Fruit fly (Drosophila melanogaster) whole organism, embryonic: ENCODE data around the gene Iyd.

ENCODE experiments used
- Atf-2 ChIP-seq: fragments of 200-800 bp; sonication (Bioruptor generic); optimal IDR thresholded peaks from 2 replicates; lab custom pipeline; 2016; ENCODE audit warnings: missing biosample characterization, missing genetic modification characterization
- CG10543 ChIP-seq: fragments of 200-800 bp; sonication (Bioruptor generic); optimal IDR thresholded peaks from 3 replicates; lab custom pipeline; 2017; ENCODE audit warnings: missing biosample characterization, mild to moderate bottlenecking, missing genetic modification characterization, moderate library complexity
- CG10979 ChIP-seq: fragments of 200-800 bp; sonication (Bioruptor generic); optimal IDR thresholded peaks from 2 replicates; lab custom pipeline; 2018; ENCODE audit warnings: missing biosample characterization, mild to moderate bottlenecking, missing genetic modification characterization, moderate library complexity
- CG12236 ChIP-seq: fragments of 200-800 bp; sonication (Bioruptor generic); optimal IDR thresholded peaks from 2 replicates; lab custom pipeline; 2016; ENCODE audit warnings: missing biosample characterization, missing genetic modification characterization
- CG1233 ChIP-seq: fragments of 200-800 bp; sonication (Bioruptor generic); optimal IDR thresholded peaks from 4 replicates; lab custom pipeline; 2018; ENCODE audit warnings: missing biosample characterization, mild to moderate bottlenecking, missing genetic modification characterization
- CG13123 ChIP-seq: fragments of 200-800 bp; sonication (Bioruptor generic); optimal IDR thresholded peaks from 2 replicates; lab custom pipeline; 2016; ENCODE audit warnings: missing biosample characterization, missing genetic modification characterization
- CG13296 ChIP-seq: fragments of 200-800 bp; sonication (Bioruptor generic); optimal IDR thresholded peaks from 3 replicates; lab custom pipeline; 2018; ENCODE audit warnings: missing biosample characterization, mild to moderate bottlenecking, missing genetic modification characterization
- CG14014 ChIP-seq: fragments of 200-800 bp; sonication (Bioruptor generic); IDR thresholded peaks from 2 replicates; pipeline ENCODE4 v1.3.6; 2022; ENCODE audit warnings: missing biosample characterization, missing genetic modification characterization
- CG1603 ChIP-seq: fragments of 200-800 bp; sonication (Bioruptor generic); optimal IDR thresholded peaks from 2 replicates; lab custom pipeline; 2019; ENCODE audit warnings: missing biosample characterization, mild to moderate bottlenecking, missing genetic modification characterization, moderate library complexity
- CG17359 ChIP-seq: fragments of 200-800 bp; sonication (Bioruptor generic); optimal IDR thresholded peaks from 3 replicates; lab custom pipeline; 2018; ENCODE audit warnings: missing biosample characterization, mild to moderate bottlenecking, missing genetic modification characterization, moderate library complexity
- CG17568 ChIP-seq: fragments of 200-800 bp; sonication (Bioruptor generic); optimal IDR thresholded peaks from 2 replicates; lab custom pipeline; 2018; ENCODE audit warnings: missing biosample characterization, mild to moderate bottlenecking, missing genetic modification characterization, moderate library complexity
- CG17612 ChIP-seq: fragments of 200-800 bp; sonication (Bioruptor generic); IDR thresholded peaks from 2 replicates; pipeline ENCODE4 v1.3.6; 2022; ENCODE audit warnings: missing biosample characterization, missing genetic modification characterization
- CG18619 ChIP-seq: fragments of 200-800 bp; sonication (Bioruptor generic); optimal IDR thresholded peaks from 3 replicates; lab custom pipeline; 2017; ENCODE audit warnings: missing biosample characterization, mild to moderate bottlenecking, missing genetic modification characterization
- CG2120 ChIP-seq: fragments of 200-800 bp; sonication (Bioruptor generic); optimal IDR thresholded peaks from 3 replicates; lab custom pipeline; 2016; ENCODE audit warnings: missing biosample characterization, missing genetic modification characterization
- CG2678 ChIP-seq: fragments of 200-800 bp; sonication (Bioruptor generic); optimal IDR thresholded peaks from 3 replicates; lab custom pipeline; 2019; ENCODE audit warnings: missing biosample characterization, mild to moderate bottlenecking, missing genetic modification characterization, moderate library complexity
- CG3163 ChIP-seq: fragments of 200-800 bp; sonication (Bioruptor generic); optimal IDR thresholded peaks from 3 replicates; lab custom pipeline; 2016; ENCODE audit warnings: missing biosample characterization, missing genetic modification characterization
- CG9727 ChIP-seq: fragments of 200-800 bp; sonication (Bioruptor generic); optimal IDR thresholded peaks from 3 replicates; lab custom pipeline; 2017; ENCODE audit warnings: missing biosample characterization, mild to moderate bottlenecking, missing genetic modification characterization
- Camta ChIP-seq: fragments of 200-800 bp; sonication (Bioruptor generic); optimal IDR thresholded peaks from 2 replicates; lab custom pipeline; 2016; ENCODE audit warnings: missing biosample characterization, missing genetic modification characterization
- CrebB ChIP-seq: fragments of 200-800 bp; sonication (Bioruptor generic); optimal IDR thresholded peaks from 3 replicates; lab custom pipeline; 2018; ENCODE audit warnings: missing biosample characterization, mild to moderate bottlenecking, missing genetic modification characterization
- D ChIP-seq, 2 experiments: fragments of 200-800 bp in 1 of 2; fragments of >200 bp in 1 of 2; sonication (Bioruptor generic) in 1 of 2; optimal IDR thresholded peaks; 2 replicates in 1 of 2; 3 replicates in 1 of 2; lab custom pipeline; 2017; ENCODE audit warnings: mild to moderate bottlenecking in 1 of 2, missing biosample characterization in 1 of 2, missing genetic modification characterization in 1 of 2, missing genetic modification reagents in 1 of 2
- Dip2 ChIP-seq: fragments of 200-800 bp; sonication (Bioruptor generic); IDR thresholded peaks from 2 replicates; pipeline ENCODE4 v1.3.6; 2022; ENCODE audit warnings: missing biosample characterization, missing genetic modification characterization
- Elba2 ChIP-seq: fragments of 200-800 bp; sonication (Bioruptor generic); optimal IDR thresholded peaks from 3 replicates; lab custom pipeline; 2016; ENCODE audit warnings: missing biosample characterization, missing genetic modification characterization
- Gsc ChIP-seq: fragments of 200-800 bp; sonication (Bioruptor generic); IDR thresholded peaks from 2 replicates; pipeline ENCODE4 v1.3.6; 2022; ENCODE audit warnings: missing biosample characterization, missing genetic modification characterization
- HHEX ChIP-seq: fragments of 200-800 bp; sonication (Bioruptor generic); optimal IDR thresholded peaks from 3 replicates; lab custom pipeline; 2017; ENCODE audit warnings: missing biosample characterization, mild to moderate bottlenecking, missing genetic modification characterization, missing genetic modification reagents
- HLH4C ChIP-seq: fragments of 200-800 bp; sonication (Bioruptor generic); IDR thresholded peaks from 3 replicates; pipeline ENCODE4 v1.3.6; 2022; ENCODE audit warnings: missing biosample characterization, missing genetic modification characterization; ENCODE audit not compliant: partially characterized antibody
- HLH54F ChIP-seq: fragments of 200-800 bp; sonication (Bioruptor generic); optimal IDR thresholded peaks from 3 replicates; lab custom pipeline; 2016; ENCODE audit warnings: missing biosample characterization, missing genetic modification characterization
- Hand ChIP-seq: fragments of 200-800 bp; sonication (Bioruptor generic); optimal IDR thresholded peaks from 2 replicates; lab custom pipeline; 2017; ENCODE audit warnings: mild to moderate bottlenecking, missing biosample characterization, missing genetic modification reagents, missing genetic modification characterization
- Max ChIP-seq: fragments of 200-800 bp; sonication (Bioruptor generic); optimal IDR thresholded peaks from 2 replicates; lab custom pipeline; 2016; ENCODE audit warnings: missing biosample characterization, mild to moderate bottlenecking, missing genetic modification characterization
- Pdp1 ChIP-seq, 2 experiments: fragments of 200-800 bp; sonication (Bioruptor generic); optimal IDR thresholded peaks; 3 replicates each; lab custom pipeline; 2016; ENCODE audit warnings: missing biosample characterization in 2 of 2, missing genetic modification characterization in 2 of 2, mild to moderate bottlenecking in 1 of 2, moderate library complexity in 1 of 2
- Ravus ChIP-seq: fragments of 200-800 bp; sonication (Bioruptor generic); IDR thresholded peaks from 2 replicates; pipeline ENCODE4 v1.3.6; 2022; ENCODE audit warnings: missing biosample characterization, missing genetic modification characterization
- Rx ChIP-seq: fragments of 200-800 bp; sonication (Bioruptor generic); IDR thresholded peaks from 2 replicates; pipeline ENCODE4 v1.3.6; 2022; ENCODE audit warnings: missing biosample characterization, missing genetic modification characterization
- Sox102F ChIP-seq: fragments of 200-800 bp; sonication (Bioruptor generic); optimal IDR thresholded peaks from 2 replicates; lab custom pipeline; 2018; ENCODE audit warnings: missing biosample characterization, mild to moderate bottlenecking, missing genetic modification characterization, moderate library complexity
- Xrp1 ChIP-seq: fragments of 200-800 bp; sonication (Bioruptor generic); IDR thresholded peaks from 2 replicates; pipeline ENCODE4 v1.3.6; 2022; ENCODE audit warnings: missing biosample characterization, missing genetic modification characterization
- bcd ChIP-seq: fragments of 200-800 bp; sonication (Bioruptor generic); optimal IDR thresholded peaks from 2 replicates; lab custom pipeline; 2017; ENCODE audit warnings: missing biosample characterization, mild to moderate bottlenecking, missing genetic modification characterization
- crp ChIP-seq, 2 experiments: fragments of 200-800 bp; sonication (Bioruptor generic); optimal IDR thresholded peaks; 2 replicates in 1 of 2; 3 replicates in 1 of 2; lab custom pipeline; 2017; ENCODE audit warnings: missing biosample characterization in 2 of 2, missing genetic modification characterization in 2 of 2, mild to moderate bottlenecking in 1 of 2, moderate library complexity in 1 of 2
- eve ChIP-seq, 2 experiments: fragments of >200 bp; optimal IDR thresholded peaks; 2 replicates each; lab custom pipeline; 2017; ENCODE audit warnings: missing biosample characterization in 2 of 2, missing genetic modification characterization in 2 of 2
- eyg ChIP-seq: fragments of 200-800 bp; sonication (Bioruptor generic); optimal IDR thresholded peaks from 3 replicates; lab custom pipeline; 2016; ENCODE audit warnings: missing biosample characterization, missing genetic modification characterization
- gcm2 ChIP-seq: fragments of 200-800 bp; sonication (Bioruptor generic); optimal IDR thresholded peaks from 2 replicates; lab custom pipeline; 2016; ENCODE audit warnings: missing biosample characterization, missing genetic modification characterization
- klu ChIP-seq: fragments of 200-800 bp; sonication (Bioruptor generic); IDR thresholded peaks from 2 replicates; pipeline ENCODE4 v1.3.6; 2022; ENCODE audit warnings: missing biosample characterization, missing genetic modification characterization
- knrl ChIP-seq: fragments of 200-800 bp; sonication (Bioruptor generic); IDR thresholded peaks from 3 replicates; pipeline ENCODE4 v1.3.6; 2022; ENCODE audit warnings: missing biosample characterization, missing genetic modification characterization; ENCODE audit not compliant: partially characterized antibody
- nmo ChIP-seq: fragments of 200-800 bp; sonication (Bioruptor generic); optimal IDR thresholded peaks from 2 replicates; lab custom pipeline; 2018; ENCODE audit warnings: missing biosample characterization, mild to moderate bottlenecking, missing genetic modification characterization, moderate library complexity
- odd ChIP-seq: fragments of 200-800 bp; sonication (Bioruptor generic); optimal IDR thresholded peaks from 2 replicates; lab custom pipeline; 2017; ENCODE audit warnings: missing biosample characterization, mild to moderate bottlenecking, missing genetic modification characterization
- org-1 ChIP-seq: fragments of 200-800 bp; sonication (Bioruptor generic); optimal IDR thresholded peaks from 2 replicates; lab custom pipeline; 2017; ENCODE audit warnings: missing biosample characterization, missing genetic modification characterization
- otp ChIP-seq: fragments of 200-800 bp; sonication (Bioruptor generic); IDR thresholded peaks from 3 replicates; pipeline ENCODE4, ENCODE4 v1.3.6; 2022; ENCODE audit warnings: missing biosample characterization, missing genetic modification characterization
- repo ChIP-seq: fragments of 200-800 bp; sonication (Bioruptor generic); optimal IDR thresholded peaks from 2 replicates; lab custom pipeline; 2016; ENCODE audit warnings: missing biosample characterization, missing genetic modification characterization
- ro ChIP-seq: fragments of 200-800 bp; sonication (Bioruptor generic); IDR thresholded peaks from 2 replicates; pipeline ENCODE4 v1.3.6; 2022; ENCODE audit warnings: missing biosample characterization, missing genetic modification characterization
- run ChIP-seq: fragments of 200-800 bp; sonication (Bioruptor generic); optimal IDR thresholded peaks from 3 replicates; lab custom pipeline; 2018; ENCODE audit warnings: missing biosample characterization, mild to moderate bottlenecking, missing genetic modification characterization
- sens-2 ChIP-seq: fragments of 200-800 bp; sonication (Bioruptor generic); IDR thresholded peaks from 2 replicates; pipeline ENCODE4 v1.3.6; 2022; ENCODE audit warnings: missing biosample characterization, missing genetic modification characterization
- sug ChIP-seq: fragments of 200-800 bp; optimal IDR thresholded peaks from 2 replicates; lab custom pipeline; 2019; ENCODE audit warnings: missing biosample characterization, mild to moderate bottlenecking, missing genetic modification characterization, moderate library complexity
- tio ChIP-seq: fragments of 200-800 bp; sonication (Bioruptor generic); optimal IDR thresholded peaks from 2 replicates; lab custom pipeline; 2017; ENCODE audit warnings: missing biosample characterization, missing genetic modification characterization, inconsistent platforms
- wek ChIP-seq: fragments of 200-800 bp; sonication (Bioruptor generic); optimal IDR thresholded peaks from 3 replicates; lab custom pipeline; 2018; ENCODE audit warnings: missing biosample characterization, mild to moderate bottlenecking, missing genetic modification characterization, moderate library complexity

Iyd gene

DNA sequence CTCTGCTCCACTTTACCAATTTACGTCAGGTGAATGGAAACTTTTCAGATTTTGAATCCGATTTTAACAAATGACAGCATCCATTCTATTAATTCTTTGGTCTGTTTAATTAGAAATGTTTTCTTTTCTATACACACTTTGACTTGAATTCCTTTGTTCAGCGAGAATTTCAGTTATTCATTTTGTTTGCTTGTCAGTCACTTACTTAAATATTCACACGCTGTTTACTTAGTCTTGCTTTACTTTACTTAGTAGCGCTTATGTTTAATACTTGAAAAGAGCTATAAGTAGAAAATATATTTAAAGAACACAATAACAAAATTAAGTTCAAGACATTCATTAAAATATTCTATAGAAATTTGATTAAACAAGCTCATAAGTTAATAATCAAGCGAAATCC lies 11.4 kb upstream of the Iyd start, which contains the start of gene CG32073 (continued):
- TF ChIP-seq org-1 (GFP tag; lab: Kevin White, UChicago) (peak; percentile 1), HLH4C (GFP tag; lab: Robert Waterston, UW) (no peak), CG13296 (peak; percentile 55), nmo (GFP tag; lab: Kevin White, UChicago) (no peak), klu (GFP tag; lab: Robert Waterston, UW) (no peak), CG10979 (tag; lab: Kevin White, UChicago) (peak; percentile 33), eve (GFP tag; optimal IDR thresholded peaks at IDR 0.05; lab: Kevin White, UChicago) (no peak), CG2678 (tag; lab: Kevin White, UChicago) (no peak), HLH54F (no peak), tio (GFP tag; lab: Kevin White, UChicago) (no peak), CrebB (tag; lab: Kevin White, UChicago) (no peak), knrl (GFP tag; lab: Robert Waterston, UW) (no peak), CG17359 (peak; percentile 10), ro (GFP tag; lab: Robert Waterston, UW) (no peak), CG13123 (GFP tag; lab: Kevin White, UChicago) (no peak), sens-2 (no peak), HHEX (peak; percentile 51), gcm2 (no peak), CG3163 (GFP tag; lab: Kevin White, UChicago) (no peak), CG9727 (GFP tag; lab: Kevin White, UChicago) (peak; percentile 16), wek (GFP tag; lab: Kevin White, UChicago) (peak; percentile 40), CG10543 (GFP tag; lab: Kevin White, UChicago) (peak; percentile 40), Hand (GFP tag; lab: Kevin White, UChicago) (no peak), crp (GFP tag; optimal IDR thresholded peaks at IDR 0.05; lab: Kevin White, UChicago) (no peak), Max (GFP tag; lab: Kevin White, UChicago) (peak; percentile 35), CG17612 (GFP tag; lab: Robert Waterston, UW) (no peak), eyg (GFP tag; lab: Kevin White, UChicago) (no peak), odd (GFP tag; lab: Kevin White, UChicago) (no peak), CG12236 (no peak), bcd (GFP tag; lab: Kevin White, UChicago) (no peak), Dip2 (no peak), CG1233 (GFP tag; lab: Kevin White, UChicago) (no peak), Gsc (GFP tag; lab: Robert Waterston, UW) (no peak), Elba2 (GFP tag; lab: Kevin White, UChicago) (no peak), Pdp1 (GFP tag; optimal IDR thresholded peaks at IDR 0.05; lab: Kevin White, UChicago) (no peak), Atf-2 (GFP tag; lab: Kevin White, UChicago) (no peak), CG2120 (GFP tag; lab: Kevin White, UChicago) (no peak), Ravus (GFP tag; lab: Robert Waterston, UW) (no peak), repo (no peak), Sox102F (no peak), Camta (GFP tag; lab: Kevin White, UChicago) (no peak), otp (GFP tag; lab: Robert Waterston, UW) (no peak), run (tag; lab: Kevin White, UChicago) (no peak), D (optimal IDR thresholded peaks at IDR 0.05; lab: Kevin White, UChicago) (no peak), D (GFP tag; optimal IDR thresholded peaks at IDR 0.05; lab: Kevin White, UChicago) (no peak), Xrp1 (GFP tag; lab: Robert Waterston, UW) (no peak), CG18619 (GFP tag; lab: Kevin White, UChicago) (no peak), Rx (GFP tag; lab: Robert Waterston, UW) (no peak), sug (no peak), CG1603 (peak; percentile 23), CG17568 (GFP tag; lab: Kevin White, UChicago) (no peak), CG14014 (GFP tag; lab: Robert Waterston, UW) (no peak)
